Fruit fly (Drosophila melanogaster): ENCODE data around the gene robl37BC.

robl37BC gene

DNA sequence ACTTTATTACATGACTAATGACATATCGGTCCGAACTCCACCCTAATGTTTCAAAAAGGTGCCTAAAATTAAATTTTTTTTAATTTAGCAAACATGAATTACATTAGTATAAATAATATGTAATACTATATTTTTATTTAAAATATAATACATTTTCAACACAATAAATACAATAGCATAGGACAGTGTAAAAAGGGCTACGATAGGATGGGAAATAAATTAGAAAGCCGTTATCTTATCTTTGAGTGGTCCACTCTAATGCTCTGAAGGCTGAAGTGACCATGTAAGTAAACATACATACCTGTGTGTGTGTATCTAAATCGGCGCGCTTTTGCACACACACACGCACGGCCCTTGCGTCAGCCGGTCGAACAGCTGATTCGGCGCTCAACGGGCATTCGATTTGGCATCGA is 7.7 kb upstream of the robl37BC start, which contains the start of gene CG31793 (continued):
- TF ChIP-seq sima (GFP tag; optimal IDR thresholded peaks at IDR 0.05) (no peak), sug (tag; optimal IDR thresholded peaks at IDR 0.05) (peak; percentile 68), D19B (GFP tag; optimal IDR thresholded peaks at IDR 0.05) (peak; percentile 3), Meics (GFP tag; optimal IDR thresholded peaks at IDR 0.05) (peak; percentile 78), jigr1 (GFP tag; IDR thresholded peaks at IDR 0.05) (no peak), Camta (GFP tag; optimal IDR thresholded peaks at IDR 0.05) (no peak), Gug (GFP tag; IDR thresholded peaks at IDR 0.05) (no peak), cg (GFP tag; optimal IDR thresholded peaks at IDR 0.05) (peak; percentile 72), CG6765 (GFP tag; optimal IDR thresholded peaks at IDR 0.05) (peak; percentile 13), gro (GFP tag; optimal IDR thresholded peaks at IDR 0.05) (peak; percentile 28), CG8388 (GFP tag; optimal IDR thresholded peaks at IDR 0.05) (peak; percentile 36), CG2678 (tag; optimal IDR thresholded peaks at IDR 0.05) (peak; percentile 79), CG15696 (tag; optimal IDR thresholded peaks at IDR 0.05) (no peak), CG15514 (GFP tag; optimal IDR thresholded peaks at IDR 0.05) (peak; percentile 59), CG33557 (GFP tag; optimal IDR thresholded peaks at IDR 0.05) (no peak), CG14050 (GFP tag; IDR thresholded peaks at IDR 0.05) (peak; percentile 12; the same call in 1 of the 3 replicates), CG11093 (GFP tag; IDR thresholded peaks at IDR 0.05) (no peak), bowl (GFP tag; IDR thresholded peaks at IDR 0.05) (no peak), CG10267 (tag; optimal IDR thresholded peaks at IDR 0.05) (peak; percentile 40), C15 (GFP tag; IDR thresholded peaks at IDR 0.05) (no peak), Atf6 (GFP tag; IDR thresholded peaks at IDR 0.05) (peak; percentile 64), CG12942 (GFP tag; optimal IDR thresholded peaks at IDR 0.05) (no peak), dati (GFP tag; IDR thresholded peaks at IDR 0.05) (no peak), HLHmδ (GFP tag; optimal IDR thresholded peaks at IDR 0.05) (no peak), oc (tag; optimal IDR thresholded peaks at IDR 0.05) (no peak), CG31224 (GFP tag; IDR thresholded peaks at IDR 0.05) (no peak), CG12155 (GFP tag; optimal IDR thresholded peaks at IDR 0.05) (peak; percentile 32), NC2α (GFP tag; optimal IDR thresholded peaks at IDR 0.05) (no peak), Mad (GFP tag; optimal IDR thresholded peaks at IDR 0.05) (no peak), Adf1 (GFP tag; IDR thresholded peaks at IDR 0.05) (peak; percentile 26; the same call in 1 of the 2 replicates), CG10209 (GFP tag; optimal IDR thresholded peaks at IDR 0.05) (peak; percentile 53), dimm (GFP tag; IDR thresholded peaks at IDR 0.05) (no peak), Vsx1 (GFP tag; optimal IDR thresholded peaks at IDR 0.05) (peak; percentile 4), pros (GFP tag; optimal IDR thresholded peaks at IDR 0.05) (no peak), sens-2 (GFP tag; IDR thresholded peaks at IDR 0.05) (no peak), Deaf1 (tag; optimal IDR thresholded peaks at IDR 0.05) (peak; percentile 42), Nf-YC (tag; optimal IDR thresholded peaks at IDR 0.05) (peak; percentile 53), gce (GFP tag; IDR thresholded peaks at IDR 0.05) (no peak), HmgZ (tag; optimal IDR thresholded peaks at IDR 0.05) (peak; percentile 53), CG33213 (GFP tag; optimal IDR thresholded peaks at IDR 0.05) (no peak), nerfin-1 (tag; optimal IDR thresholded peaks at IDR 0.05) (peak; percentile 8), CG15269 (tag; optimal IDR thresholded peaks at IDR 0.05) (peak; percentile 76), CG8924 (tag; optimal IDR thresholded peaks at IDR 0.05) (peak; percentile 67), Xbp1 (GFP tag; optimal IDR thresholded peaks at IDR 0.05) (no peak), CG11085 (GFP tag; IDR thresholded peaks at IDR 0.05) (peak; percentile 27; the same call in 1 of the 2 replicates), ci (GFP tag; IDR thresholded peaks at IDR 0.05) (peak; percentile 59; the same call in 2 of the 3 replicates), Oaz (GFP tag; IDR thresholded peaks at IDR 0.05) (no peak), sob (GFP tag; IDR thresholded peaks at IDR 0.05) (peak; percentile 41; the same call in 1 of the 2 replicates), HLH4C (GFP tag; IDR thresholded peaks at IDR 0.05; ENCODE audit: partially characterized antibody) (no peak), tgo (GFP tag; IDR thresholded peaks at IDR 0.05) (peak; percentile 43; the same call in 1 of the 3 replicates), cato (GFP tag; optimal IDR thresholded peaks at IDR 0.05; ENCODE audit: borderline replicate concordance) (no peak)

Data from whole organism, embryonic.